Fruit fly (Drosophila melanogaster): ENCODE data around the gene NimB2.

NimB2 gene

DNA sequence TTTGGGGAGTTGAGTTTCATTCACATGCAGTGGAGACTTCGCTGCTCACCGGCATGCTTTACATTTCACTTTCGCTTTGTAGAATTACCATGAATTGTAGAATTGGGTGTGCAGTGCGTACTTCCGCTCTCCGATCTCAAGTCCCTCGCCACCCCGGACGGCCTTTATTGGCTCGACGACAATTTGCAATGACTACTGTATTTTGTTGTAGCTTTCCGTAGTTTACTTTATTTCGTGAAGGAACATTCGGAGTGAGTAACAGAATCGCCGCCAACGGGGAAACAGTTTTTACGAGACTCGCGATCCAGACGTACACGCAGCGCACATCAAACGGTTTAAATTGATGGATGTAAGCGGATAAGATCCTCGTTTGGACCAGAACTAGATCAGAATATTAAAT lies 9.6 kb downstream of the NimB2 start, which contains the start of gene NimA:
Gene NimA, plus strand, starts transcription at position 301 of the 400 bp plus-strand sequence.
- TF ChIP-seq Drgx (GFP tag; IDR thresholded peaks at IDR 0.05) (0 out of 2 replicates have a peak, but pooled peaks have one; percentile 21), Dek (tag; optimal IDR thresholded peaks at IDR 0.05) (no peak), Blimp-1 (GFP tag; optimal IDR thresholded peaks at IDR 0.05) (peak; percentile 17)

DNA sequence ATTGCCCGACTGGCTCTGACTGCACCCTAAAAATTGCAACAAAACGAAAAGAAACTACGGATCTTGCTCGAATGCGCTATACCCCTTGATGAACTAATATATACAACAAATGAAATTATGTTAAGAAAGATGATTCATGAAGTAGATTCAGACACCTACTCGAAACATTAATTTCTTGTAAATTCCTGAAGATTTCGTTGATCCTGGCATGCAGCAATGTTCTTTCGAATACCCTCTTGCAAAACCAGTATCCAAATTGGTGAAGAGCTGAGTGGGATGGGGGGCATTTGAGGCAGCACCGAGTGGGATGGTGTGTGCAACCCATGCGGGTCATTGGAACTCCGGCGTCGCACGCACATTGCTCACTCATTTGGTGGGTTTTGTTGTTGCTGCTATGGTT lies 11.0 kb downstream of the NimB2 start:
- no peak for TF ChIP-seq dmrt11E (tag; optimal IDR thresholded peaks at IDR 0.05)
- TF ChIP-seq Sox102F (GFP tag; optimal IDR thresholded peaks at IDR 0.05): peak; percentile 35
- TF ChIP-seq CG1024 (GFP tag; IDR thresholded peaks at IDR 0.05): no peak
- TF ChIP-seq pan (optimal IDR thresholded peaks at IDR 0.05): no peak
- TF ChIP-seq pan (GFP tag; optimal IDR thresholded peaks at IDR 0.05 in 1 of 2, IDR thresholded peaks at IDR 0.05 in 1 of 2): peak in 1 of 2 experiments; percentile 21
- TF ChIP-seq Aef1 (GFP tag; IDR thresholded peaks at IDR 0.05): no peak
- no peak for TF ChIP-seq CG10462 (GFP tag; optimal IDR thresholded peaks at IDR 0.05)
- TF ChIP-seq ase (GFP tag; IDR thresholded peaks at IDR 0.05): 0 out of 3 replicates have a peak, but pooled peaks have one; percentile 42
- TF ChIP-seq pros (GFP tag; optimal IDR thresholded peaks at IDR 0.05): no peak
- TF ChIP-seq CG16863 (GFP tag; optimal IDR thresholded peaks at IDR 0.05): peak; percentile 6
- TF ChIP-seq ci (GFP tag; IDR thresholded peaks at IDR 0.05): 0 out of 3 replicates have a peak, but pooled peaks have one; percentile 21
- no peak for TF ChIP-seq pum (GFP tag; optimal IDR thresholded peaks at IDR 0.05)
- peak; percentile 82 for TF ChIP-seq gcm (GFP tag; optimal IDR thresholded peaks at IDR 0.05)
- TF ChIP-seq ara (GFP tag; IDR thresholded peaks at IDR 0.05): peak; percentile 18; the same call in 1 of the 2 replicates
- TF ChIP-seq bowl (GFP tag; IDR thresholded peaks at IDR 0.05): no peak
- no peak for TF ChIP-seq CG2129 (GFP tag; IDR thresholded peaks at IDR 0.05; ENCODE audit: partially characterized antibody)
- peak in 1 of 2 experiments; percentile 84 for TF ChIP-seq bsh (GFP tag; optimal IDR thresholded peaks at IDR 0.05)
- peak; percentile 14; the same call in 1 of the 2 replicates for TF ChIP-seq CG10366 (GFP tag; IDR thresholded peaks at IDR 0.05)
- TF ChIP-seq gfzf (GFP tag; optimal IDR thresholded peaks at IDR 0.05): no peak
- peak; percentile 61 for TF ChIP-seq nom (GFP tag; optimal IDR thresholded peaks at IDR 0.05)
- TF ChIP-seq Med (GFP tag): no peak
- TF ChIP-seq CG11247 (GFP tag; IDR thresholded peaks at IDR 0.05): 0 out of 2 replicates have a peak, but pooled peaks have one; percentile 8
- TF ChIP-seq CG4730 (GFP tag; IDR thresholded peaks at IDR 0.05): peak; percentile 10; the same call in 1 of the 2 replicates
- TF ChIP-seq corto (GFP tag; optimal IDR thresholded peaks at IDR 0.05): peak; percentile 70
- peak; percentile 66 for TF ChIP-seq sens (GFP tag)
- 0 out of 2 replicates have a peak, but pooled peaks have one; percentile 10 for TF ChIP-seq slbo (GFP tag; IDR thresholded peaks at IDR 0.05)
- peak; percentile 31 for TF ChIP-seq Blimp-1 (GFP tag; optimal IDR thresholded peaks at IDR 0.05)
- peak; percentile 37; the same call in 1 of the 3 replicates for TF ChIP-seq tgo (GFP tag; IDR thresholded peaks at IDR 0.05)
- peak; percentile 96 for TF ChIP-seq lbe (GFP tag; optimal IDR thresholded peaks at IDR 0.05)
- TF ChIP-seq CG30431 (GFP tag; optimal IDR thresholded peaks at IDR 0.05): no peak
- 0 out of 2 replicates have a peak, but pooled peaks have one; percentile 24 for TF ChIP-seq esg (GFP tag; conservative IDR thresholded peaks at IDR 0.05)
- no peak for TF ChIP-seq CG10565 (GFP tag; optimal IDR thresholded peaks at IDR 0.05)
- no peak for TF ChIP-seq CG4820 (GFP tag; optimal IDR thresholded peaks at IDR 0.05)
- peak; percentile 97 for TF ChIP-seq Drgx (GFP tag; IDR thresholded peaks at IDR 0.05)
- 0 out of 2 replicates have a peak, but pooled peaks have one; percentile 22 for TF ChIP-seq Ptx1 (GFP tag; IDR thresholded peaks at IDR 0.05)
- no peak for TF ChIP-seq Elba2 (GFP tag; optimal IDR thresholded peaks at IDR 0.05)

DNA sequence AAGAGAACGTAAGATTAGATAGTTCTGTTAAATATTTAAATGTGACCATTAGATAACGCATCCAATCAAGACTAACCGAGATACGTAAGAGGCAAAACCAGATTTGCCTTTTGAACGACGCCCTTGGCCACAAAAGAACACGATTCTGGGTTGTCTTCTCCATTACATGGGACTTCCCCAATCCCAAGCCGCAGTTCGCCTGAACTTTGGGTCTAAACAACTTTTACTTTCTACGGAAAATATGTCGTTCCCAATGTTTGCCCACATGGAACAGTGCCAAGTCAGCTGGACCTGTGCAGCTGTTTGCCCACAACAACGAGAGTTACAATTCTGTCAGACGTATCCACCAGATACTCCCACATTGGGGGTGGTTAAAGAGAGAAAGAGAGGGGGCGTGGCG lies 17.0 kb downstream of the NimB2 start:
- TF ChIP-seq Optix (GFP tag; IDR thresholded peaks at IDR 0.05): 0 out of 3 replicates have a peak, but pooled peaks have one; percentile 8
- TF ChIP-seq Blimp-1 (GFP tag; optimal IDR thresholded peaks at IDR 0.05): peak; percentile 90
- no peak for TF ChIP-seq Aef1 (GFP tag; IDR thresholded peaks at IDR 0.05)
